Worm (Caenorhabditis elegans): ENCODE measurements around the gene W02G9.4.

DNA sequence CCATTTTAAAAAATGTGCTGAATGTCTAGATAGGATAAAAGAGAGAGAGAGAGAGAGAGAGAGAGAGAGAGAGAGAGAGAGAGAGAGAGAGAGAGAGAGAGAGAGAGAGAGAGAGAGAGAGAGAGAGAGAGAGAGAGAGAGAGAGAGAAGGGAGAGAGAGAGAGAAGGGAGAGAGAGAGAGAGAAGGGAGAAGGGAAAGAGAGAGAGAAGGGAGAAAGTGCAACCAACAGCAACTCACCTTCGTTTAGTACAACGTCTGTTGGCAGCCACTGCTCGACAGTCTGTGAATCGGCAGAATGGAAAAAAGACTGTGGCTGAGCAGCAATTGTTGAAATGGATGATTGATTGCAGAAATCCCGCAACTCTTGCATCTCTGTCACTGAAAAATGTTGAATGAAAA is 42.9 kb upstream of the W02G9.4 start:
- no peak for TF ChIP-seq fkh-10 (GFP tag; optimal IDR thresholded peaks at IDR 0.05)
- TF ChIP-seq F13H6.1 (tag; optimal IDR thresholded peaks at IDR 0.05), result no peak
- TF ChIP-seq ceh-19 (GFP tag; optimal IDR thresholded peaks at IDR 0.05), result no peak
- TF ChIP-seq fax-1 (tag; optimal IDR thresholded peaks at IDR 0.05), result no peak
- TF ChIP-seq ceh-9 (tag; optimal IDR thresholded peaks at IDR 0.05), result no peak
- no peak for TF ChIP-seq fkh-6 (tag; optimal IDR thresholded peaks at IDR 0.05)
- TF ChIP-seq sox-4 (tag; optimal IDR thresholded peaks at IDR 0.05), result no peak
- TF ChIP-seq nfya-1 (tag; optimal IDR thresholded peaks at IDR 0.05), result no peak
- no peak for TF ChIP-seq unc-86 (tag; optimal IDR thresholded peaks at IDR 0.05)
- TF ChIP-seq nhr-11 (tag; optimal IDR thresholded peaks at IDR 0.05), result no peak
- no peak for TF ChIP-seq pqm-1 (tag; optimal IDR thresholded peaks at IDR 0.05)
- no peak for TF ChIP-seq ama-1 (optimal IDR thresholded peaks at IDR 0.05)
- no peak for TF ChIP-seq sox-2 (GFP tag; IDR thresholded peaks at IDR 0.05)
- TF ChIP-seq eyg-1 (tag; optimal IDR thresholded peaks at IDR 0.05), result no peak
